Worm (Caenorhabditis elegans): ENCODE measurements around the gene lact-7.

DNA sequence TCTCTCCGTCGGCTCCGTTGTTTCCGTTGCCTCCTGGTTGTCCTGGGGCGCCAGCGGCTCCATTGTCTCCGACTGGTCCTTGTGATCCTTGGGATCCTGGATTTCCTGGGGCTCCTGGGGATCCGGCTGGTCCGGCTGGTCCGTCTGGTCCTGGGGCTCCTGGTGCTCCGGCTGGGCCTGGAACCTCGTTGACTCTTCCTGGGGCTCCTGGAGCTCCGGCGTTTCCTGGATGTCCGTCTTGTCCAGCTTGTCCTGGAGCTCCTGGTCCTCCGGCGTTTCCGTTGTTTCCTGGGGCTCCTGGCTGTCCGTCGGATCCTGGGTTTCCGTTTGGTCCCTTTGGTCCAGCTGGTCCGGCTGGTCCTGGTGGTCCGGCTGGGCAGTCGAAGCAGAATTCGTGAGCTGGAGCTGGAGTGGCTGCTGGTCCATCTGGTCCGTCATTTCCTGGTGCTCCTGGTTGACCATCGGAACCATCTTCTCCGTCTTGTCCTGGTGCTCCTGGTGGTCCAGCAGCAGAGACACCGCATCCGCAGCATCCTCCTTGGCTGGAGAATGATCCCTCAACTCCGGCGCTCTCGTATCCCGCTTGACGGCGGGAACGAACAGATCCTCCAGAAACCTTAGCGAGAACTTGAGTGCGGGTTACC lies 47.4 kb upstream of the lact-7 start:
- no peak for TF ChIP-seq tbx-2 (tag; optimal IDR thresholded peaks at IDR 0.05)
- no peak for TF ChIP-seq unc-86 (tag; optimal IDR thresholded peaks at IDR 0.05)
- TF ChIP-seq pat-9 (tag; optimal IDR thresholded peaks at IDR 0.05) = no peak
- TF ChIP-seq F13H6.1 (tag; optimal IDR thresholded peaks at IDR 0.05) = no peak
- no peak for TF ChIP-seq gmeb-2 (tag; optimal IDR thresholded peaks at IDR 0.05)
- TF ChIP-seq fkh-10 (GFP tag; optimal IDR thresholded peaks at IDR 0.05) = no peak
- no peak for TF ChIP-seq pqm-1 (tag; optimal IDR thresholded peaks at IDR 0.05)
